Fruit fly (Drosophila melanogaster) whole organism, prepupa: ENCODE results near the gene ich.

ENCODE experiments used
- Blimp-1 ChIP-seq: fragments of 200-800 bp; sonication (Bioruptor generic); optimal IDR thresholded peaks from 3 replicates; lab custom pipeline; 2017; ENCODE audit warnings: missing biosample characterization, missing genetic modification characterization, mild to moderate bottlenecking, moderate library complexity, missing genetic modification reagents
- CG11762 ChIP-seq: fragments of 200-800 bp; sonication (Bioruptor generic); optimal IDR thresholded peaks from 3 replicates; lab custom pipeline; 2016; ENCODE audit warnings: missing biosample characterization, missing genetic modification characterization; ENCODE audit not compliant: insufficient read depth
- CG32006 ChIP-seq: fragments of 200-800 bp; sonication (Bioruptor generic); optimal IDR thresholded peaks from 3 replicates; lab custom pipeline; 2017; ENCODE audit warnings: missing biosample characterization, mild to moderate bottlenecking, missing genetic modification characterization
- CG6276 ChIP-seq: fragments of 200-800 bp; sonication (Bioruptor generic); optimal IDR thresholded peaks from 2 replicates; lab custom pipeline; 2017; ENCODE audit warnings: missing biosample characterization, mild to moderate bottlenecking, missing genetic modification characterization
- CG6854 ChIP-seq: fragments of 200-800 bp; sonication (Bioruptor generic); optimal IDR thresholded peaks from 2 replicates; lab custom pipeline; 2017; ENCODE audit warnings: missing biosample characterization, mild to moderate bottlenecking, missing genetic modification characterization
- Eip93F ChIP-seq: fragments of 200-800 bp; sonication (Bioruptor generic); optimal IDR thresholded peaks from 2 replicates; lab custom pipeline; 2016; ENCODE audit warnings: missing biosample characterization, mild to moderate bottlenecking, missing genetic modification characterization
- Ets96B ChIP-seq: fragments of 200-800 bp; optimal IDR thresholded peaks from 2 replicates; lab custom pipeline; 2019; ENCODE audit warnings: missing biosample characterization, mild to moderate bottlenecking, missing genetic modification characterization, moderate library complexity
- Lpt ChIP-seq: fragments of 200-800 bp; sonication (Bioruptor generic); optimal IDR thresholded peaks from 3 replicates; lab custom pipeline; 2016; ENCODE audit warnings: missing biosample characterization, missing genetic modification characterization
- achi ChIP-seq: fragments of 200-800 bp; sonication (Bioruptor generic); optimal IDR thresholded peaks from 3 replicates; lab custom pipeline; 2016; ENCODE audit warnings: missing biosample characterization, missing genetic modification characterization
- esn ChIP-seq: fragments of 200-800 bp; sonication (Bioruptor generic); optimal IDR thresholded peaks from 2 replicates; lab custom pipeline; 2016; ENCODE audit warnings: missing biosample characterization, mild to moderate bottlenecking, missing genetic modification characterization, moderate library complexity
- net ChIP-seq: fragments of 200-800 bp; sonication (Bioruptor generic); optimal IDR thresholded peaks from 3 replicates; lab custom pipeline; 2016; ENCODE audit warnings: missing biosample characterization, missing genetic modification characterization
- svp ChIP-seq: fragments of 200-800 bp; sonication (Bioruptor generic); peaks from one replicate; lab custom pipeline; 2016; ENCODE audit warnings: missing biosample characterization, missing genetic modification characterization
- vri ChIP-seq: fragments of 200-800 bp; sonication (Bioruptor generic); optimal IDR thresholded peaks from 3 replicates; lab custom pipeline; 2016; ENCODE audit warnings: missing biosample characterization, mild to moderate bottlenecking, missing genetic modification characterization

DNA sequence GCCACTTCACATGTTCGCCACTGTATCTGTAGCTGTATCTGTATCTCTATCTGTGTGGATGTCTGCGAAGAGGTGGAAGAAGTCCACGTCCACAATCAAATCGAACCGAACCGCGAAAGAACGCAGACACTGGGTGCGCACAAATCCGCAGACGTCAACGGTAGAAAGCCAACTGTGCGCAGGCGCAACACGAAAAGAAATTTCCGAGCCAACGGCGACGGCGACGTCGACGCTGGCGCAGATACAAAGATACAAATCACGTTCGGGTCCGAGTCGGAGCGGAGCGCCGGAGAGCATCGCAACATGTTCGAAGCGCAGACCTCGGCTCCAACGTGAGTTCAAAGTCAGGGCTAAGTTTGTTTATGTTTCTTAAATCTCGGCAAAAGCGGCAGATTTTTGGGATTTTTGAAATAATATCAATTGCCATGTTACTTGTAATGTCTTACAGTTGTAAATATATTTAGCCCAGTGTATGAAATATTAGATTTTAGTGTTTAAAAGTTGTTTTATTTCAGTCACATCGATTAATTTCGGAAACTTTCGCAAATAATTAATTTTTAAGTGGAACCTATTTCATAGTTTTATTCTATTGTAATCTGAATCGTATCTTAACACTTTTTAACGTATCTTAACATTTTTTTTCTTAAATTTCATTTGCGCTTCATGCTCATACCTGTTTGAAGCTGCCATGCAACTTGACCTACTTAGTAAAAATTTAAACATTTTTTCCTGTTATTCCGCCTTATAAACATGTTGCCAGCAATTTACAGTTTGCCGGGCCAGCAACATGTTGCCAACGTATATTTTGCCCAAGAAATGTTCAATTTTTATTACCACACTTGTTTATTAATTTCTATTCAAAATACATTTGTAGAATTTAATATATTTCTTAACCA is at the start of gene ich:
- TF ChIP-seq Blimp-1 (GFP tag; lab: Kevin White, UChicago) (no peak), achi (GFP tag; lab: Kevin White, UChicago) (no peak), CG6276 (no peak), CG6854 (GFP tag; lab: Kevin White, UChicago) (no peak), CG32006 (peak; percentile 37), CG11762 (GFP tag; lab: Kevin White, UChicago) (no peak), svp (GFP tag; lab: Kevin White, UChicago) (no peak), Ets96B (tag; lab: Kevin White, UChicago) (no peak), vri (GFP tag; lab: Kevin White, UChicago) (no peak), net (GFP tag; lab: Kevin White, UChicago) (no peak), Eip93F (no peak), Lpt (GFP tag; lab: Kevin White, UChicago) (no peak), esn (GFP tag; lab: Kevin White, UChicago) (no peak)
